In genomic region chr3L:6192822-6193555, dm6 we compare ENCODE assay signal across 1 fruit fly cellular context.
A peak's percentile ranks its signal among the peaks of the same experiment; 100 is the strongest.
TF ChIP-seq lines count a peak whose summit lies in the region.

Gene Sf3b6 (minus strand): TSS chr3L:6193179.
Gene Tnpo (plus strand): TSS chr3L:6193480.

TF ChIP-seq in whole organism, embryonic, 481 proteins besides CTCF, POLR2A, EP300 and RAD21 (continued from another document and continues in another):
- TF ChIP-seq nerfin-1 (tag; optimal IDR thresholded peaks at IDR 0.05; lab: Kevin White, UChicago) (peak; percentile 67), CG4820 (GFP tag; optimal IDR thresholded peaks at IDR 0.05; lab: Kevin White, UChicago) (peak; percentile 80), CG33557 (GFP tag; optimal IDR thresholded peaks at IDR 0.05; lab: Kevin White, UChicago) (peak; percentile 83), Lpt (GFP tag; optimal IDR thresholded peaks at IDR 0.05; lab: Kevin White, UChicago) (no peak), CG32772 (GFP tag; IDR thresholded peaks at IDR 0.05; lab: Robert Waterston, UW) (peak; percentile 86), inv (GFP tag; IDR thresholded peaks at IDR 0.05; lab: Robert Waterston, UW; ENCODE audit: partially characterized antibody) (peak; percentile 48; the same call in 1 of the 2 replicates), ash1 (GFP tag; optimal IDR thresholded peaks at IDR 0.05; lab: Kevin White, UChicago) (no peak), Xrp1 (GFP tag; IDR thresholded peaks at IDR 0.05; lab: Robert Waterston, UW) (peak; percentile 82), CG4404 (GFP tag; IDR thresholded peaks at IDR 0.05; lab: Robert Waterston, UW) (peak; percentile 87), crol (GFP tag; IDR thresholded peaks at IDR 0.05; lab: Robert Waterston, UW) (no peak), CG17612 (GFP tag; IDR thresholded peaks at IDR 0.05; lab: Robert Waterston, UW) (no peak), CG9215 (GFP tag; IDR thresholded peaks at IDR 0.05; lab: Robert Waterston, UW) (peak; percentile 88), Oaz (GFP tag; IDR thresholded peaks at IDR 0.05; lab: Robert Waterston, UW) (peak; percentile 63; the same call in 1 of the 2 replicates), CG4282 (GFP tag; optimal IDR thresholded peaks at IDR 0.05; lab: Kevin White, UChicago) (peak; percentile 34), ttk (GFP tag; IDR thresholded peaks at IDR 0.05; lab: Robert Waterston, UW) (peak; percentile 82), Six4 (GFP tag; optimal IDR thresholded peaks at IDR 0.05; lab: Kevin White, UChicago) (peak; percentile 71), CG10431 (GFP tag; optimal IDR thresholded peaks at IDR 0.05; lab: Kevin White, UChicago) (peak; percentile 58), cas (GFP tag; IDR thresholded peaks at IDR 0.05; lab: Robert Waterston, UW) (0 out of 2 replicates have a peak, but pooled peaks have one; percentile 44), CG8388 (GFP tag; optimal IDR thresholded peaks at IDR 0.05; lab: Kevin White, UChicago) (no peak), Drgx (GFP tag; IDR thresholded peaks at IDR 0.05; lab: Robert Waterston, UW) (peak; percentile 61), CG15479 (GFP tag; optimal IDR thresholded peaks at IDR 0.05; lab: Kevin White, UChicago) (peak; percentile 74), CG6683 (GFP tag; optimal IDR thresholded peaks at IDR 0.05; lab: Kevin White, UChicago) (peak; percentile 34), zfh2 (GFP tag; optimal IDR thresholded peaks at IDR 0.05; lab: Kevin White, UChicago) (peak; percentile 79), CG3726 (GFP tag; IDR thresholded peaks at IDR 0.05; lab: Robert Waterston, UW) (peak; percentile 57; the same call in 1 of the 3 replicates), CG8281 (tag; optimal IDR thresholded peaks at IDR 0.05; lab: Kevin White, UChicago) (no peak), fu2 (GFP tag; optimal IDR thresholded peaks at IDR 0.05; lab: Kevin White, UChicago) (peak; percentile 70), Bdp1 (GFP tag; optimal IDR thresholded peaks at IDR 0.05; lab: Kevin White, UChicago) (peak; percentile 63), CG10565 (GFP tag; optimal IDR thresholded peaks at IDR 0.05; lab: Kevin White, UChicago) (no peak), sima (GFP tag; optimal IDR thresholded peaks at IDR 0.05; lab: Kevin White, UChicago) (no peak), Nf-YB (GFP tag; optimal IDR thresholded peaks at IDR 0.05; lab: Kevin White, UChicago) (no peak), CG12155 (GFP tag; optimal IDR thresholded peaks at IDR 0.05; lab: Kevin White, UChicago) (peak; percentile 91), mam (GFP tag; optimal IDR thresholded peaks at IDR 0.05; lab: Kevin White, UChicago) (peak; percentile 89), NK7.1 (GFP tag; optimal IDR thresholded peaks at IDR 0.05; lab: Kevin White, UChicago) (peak; percentile 48), bbx (GFP tag; IDR thresholded peaks at IDR 0.05; lab: Robert Waterston, UW; ENCODE audit: partially characterized antibody) (0 out of 2 replicates have a peak, but pooled peaks have one; percentile 17), caup (GFP tag; optimal IDR thresholded peaks at IDR 0.05; lab: Kevin White, UChicago; ENCODE audit: severe bottlenecking) (peak; percentile 73), CG10209 (GFP tag; optimal IDR thresholded peaks at IDR 0.05; lab: Kevin White, UChicago) (peak; percentile 86), Max (GFP tag; optimal IDR thresholded peaks at IDR 0.05; lab: Kevin White, UChicago) (peak; percentile 82), nmo (GFP tag; optimal IDR thresholded peaks at IDR 0.05; lab: Kevin White, UChicago) (peak; percentile 93), CG6254 (GFP tag; optimal IDR thresholded peaks at IDR 0.05; lab: Kevin White, UChicago) (peak; percentile 48), Doc2 (GFP tag; IDR thresholded peaks at IDR 0.05; lab: Robert Waterston, UW) (peak; percentile 55; the same call in 1 of the 2 replicates), crp (GFP tag; optimal IDR thresholded peaks at IDR 0.05; lab: Kevin White, UChicago) (peak in 1 of 2 experiments; percentile 68), CG11560 (tag; IDR thresholded peaks at IDR 0.05; lab: Robert Waterston, UW) (peak; percentile 77), shn (GFP tag; optimal IDR thresholded peaks at IDR 0.05; lab: Kevin White, UChicago) (peak; percentile 62), CG6689 (GFP tag; IDR thresholded peaks at IDR 0.05; lab: Robert Waterston, UW) (peak; percentile 91), Nf-YA (GFP tag; IDR thresholded peaks at IDR 0.05; lab: Robert Waterston, UW) (peak; percentile 55; the same call in 1 of the 2 replicates), Opbp (GFP tag; IDR thresholded peaks at IDR 0.05; lab: Robert Waterston, UW; ENCODE audit: partially characterized antibody) (no peak), prd (optimal IDR thresholded peaks at IDR 0.05; lab: Kevin White, UChicago) (no peak), prd (GFP tag; IDR thresholded peaks at IDR 0.05; lab: Robert Waterston, UW) (peak; percentile 94), luna (GFP tag; optimal IDR thresholded peaks at IDR 0.05; lab: Kevin White, UChicago) (peak; percentile 9), Meics (GFP tag; optimal IDR thresholded peaks at IDR 0.05; lab: Kevin White, UChicago) (peak; percentile 85), CG11696 (GFP tag; IDR thresholded peaks at IDR 0.05; lab: Robert Waterston, UW) (peak; percentile 31; the same call in 1 of the 2 replicates), insv (GFP tag; optimal IDR thresholded peaks at IDR 0.05; lab: Kevin White, UChicago) (peak in 1 of 2 experiments; percentile 52), HLH54F (GFP tag; optimal IDR thresholded peaks at IDR 0.05; lab: Kevin White, UChicago) (peak; percentile 77), crc (GFP tag; optimal IDR thresholded peaks at IDR 0.05; lab: Kevin White, UChicago) (no peak), chinmo (GFP tag; IDR thresholded peaks at IDR 0.05; lab: Robert Waterston, UW; ENCODE audit: partially characterized antibody) (no peak), CG2875 (GFP tag; optimal IDR thresholded peaks at IDR 0.05; lab: Kevin White, UChicago) (no peak), tap (tag; optimal IDR thresholded peaks at IDR 0.05; lab: Kevin White, UChicago) (no peak), cg (GFP tag; optimal IDR thresholded peaks at IDR 0.05; lab: Kevin White, UChicago) (no peak), CG11093 (GFP tag; IDR thresholded peaks at IDR 0.05; lab: Robert Waterston, UW) (peak; percentile 59; the same call in 2 of the 3 replicates), pho (GFP tag; optimal IDR thresholded peaks at IDR 0.05; lab: Kevin White, UChicago) (peak; percentile 79), wek (GFP tag; optimal IDR thresholded peaks at IDR 0.05; lab: Kevin White, UChicago) (no peak), lbe (GFP tag; optimal IDR thresholded peaks at IDR 0.05; lab: Kevin White, UChicago) (peak; percentile 61), CG13296 (GFP tag; optimal IDR thresholded peaks at IDR 0.05; lab: Kevin White, UChicago) (peak; percentile 75), jing (GFP tag; optimal IDR thresholded peaks at IDR 0.05; lab: Kevin White, UChicago) (no peak), CG15601 (tag; optimal IDR thresholded peaks at IDR 0.05; lab: Kevin White, UChicago) (no peak), D19A (tag; optimal IDR thresholded peaks at IDR 0.05; lab: Kevin White, UChicago) (no peak), Poxn (GFP tag; IDR thresholded peaks at IDR 0.05; lab: Robert Waterston, UW) (peak; percentile 24; the same call in 1 of the 2 replicates), YL-1 (GFP tag; optimal IDR thresholded peaks at IDR 0.05; lab: Kevin White, UChicago) (peak; percentile 86), bcd (GFP tag; optimal IDR thresholded peaks at IDR 0.05; lab: Kevin White, UChicago) (peak; percentile 85), CG7745 (tag; optimal IDR thresholded peaks at IDR 0.05; lab: Kevin White, UChicago) (no peak), Antp (GFP tag; optimal IDR thresholded peaks at IDR 0.05; lab: Kevin White, UChicago) (peak; percentile 61), CG34422 (GFP tag; IDR thresholded peaks at IDR 0.05; lab: Robert Waterston, UW) (peak; percentile 85), Bgb (GFP tag; IDR thresholded peaks at IDR 0.05; lab: Robert Waterston, UW; ENCODE audit: partially characterized antibody) (peak; percentile 56; the same call in 1 of the 2 replicates), Spps (tag; optimal IDR thresholded peaks at IDR 0.05; lab: Kevin White, UChicago) (peak; percentile 48), CG13624 (GFP tag; optimal IDR thresholded peaks at IDR 0.05; lab: Kevin White, UChicago) (peak; percentile 51), sqz (GFP tag; optimal IDR thresholded peaks at IDR 0.05; lab: Kevin White, UChicago) (peak; percentile 74), CG10267 (tag; optimal IDR thresholded peaks at IDR 0.05; lab: Kevin White, UChicago) (peak; percentile 80), fd64A (GFP tag; optimal IDR thresholded peaks at IDR 0.05; lab: Kevin White, UChicago) (no peak), CG6854 (GFP tag; optimal IDR thresholded peaks at IDR 0.05; lab: Kevin White, UChicago) (no peak), sens (GFP tag; lab: Kevin White, UChicago) (no peak), NC2α (GFP tag; optimal IDR thresholded peaks at IDR 0.05; lab: Kevin White, UChicago) (peak; percentile 35), salm (tag; optimal IDR thresholded peaks at IDR 0.05; lab: Kevin White, UChicago) (no peak), MBD-R2 (GFP tag; IDR thresholded peaks at IDR 0.05; lab: Robert Waterston, UW) (peak; percentile 79), Trl (optimal IDR thresholded peaks at IDR 0.05; lab: Kevin White, UChicago) (peak in 1 of 2 experiments; percentile 28), Trl (GFP tag; optimal IDR thresholded peaks at IDR 0.05; lab: Kevin White, UChicago) (peak; percentile 61), Side (GFP tag; optimal IDR thresholded peaks at IDR 0.05; lab: Kevin White, UChicago) (no peak), onecut (GFP tag; IDR thresholded peaks at IDR 0.05; lab: Robert Waterston, UW) (no peak), Hmr (GFP tag; optimal IDR thresholded peaks at IDR 0.05; lab: Kevin White, UChicago) (no peak), CG9817 (tag; optimal IDR thresholded peaks at IDR 0.05; lab: Kevin White, UChicago) (peak; percentile 87), ro (GFP tag; IDR thresholded peaks at IDR 0.05; lab: Robert Waterston, UW) (peak; percentile 48; the same call in 1 of the 2 replicates), NfI (GFP tag; optimal IDR thresholded peaks at IDR 0.05; lab: Kevin White, UChicago) (peak; percentile 75), CG8765 (GFP tag; IDR thresholded peaks at IDR 0.05; lab: Robert Waterston, UW) (peak; percentile 76), vnd (GFP tag; IDR thresholded peaks at IDR 0.05; lab: Robert Waterston, UW; ENCODE audit: partially characterized antibody) (peak; percentile 55; the same call in 1 of the 3 replicates), lilli (GFP tag; optimal IDR thresholded peaks at IDR 0.05; lab: Kevin White, UChicago) (peak; percentile 87), CG18476 (GFP tag; optimal IDR thresholded peaks at IDR 0.05; lab: Kevin White, UChicago) (peak; percentile 67), Usf (GFP tag; optimal IDR thresholded peaks at IDR 0.05; lab: Kevin White, UChicago) (peak; percentile 79), CG18011 (GFP tag; optimal IDR thresholded peaks at IDR 0.05; lab: Kevin White, UChicago) (peak; percentile 68), sc (optimal IDR thresholded peaks at IDR 0.05; lab: Kevin White, UChicago) (no peak), sc (GFP tag; optimal IDR thresholded peaks at IDR 0.05; lab: Kevin White, UChicago) (no peak), CG2678 (tag; optimal IDR thresholded peaks at IDR 0.05; lab: Kevin White, UChicago) (no peak), CG11085 (GFP tag; IDR thresholded peaks at IDR 0.05; lab: Robert Waterston, UW) (peak; percentile 63), Vsx1 (GFP tag; optimal IDR thresholded peaks at IDR 0.05; lab: Kevin White, UChicago) (no peak), abd-A (tag; optimal IDR thresholded peaks at IDR 0.05; lab: Kevin White, UChicago) (no peak), odd (GFP tag; optimal IDR thresholded peaks at IDR 0.05; lab: Kevin White, UChicago) (no peak), B-H1 (GFP tag; IDR thresholded peaks at IDR 0.05; lab: Robert Waterston, UW) (peak; percentile 63; the same call in 2 of the 3 replicates), unpg (GFP tag; optimal IDR thresholded peaks at IDR 0.05; lab: Kevin White, UChicago) (no peak), maf-S (GFP tag; optimal IDR thresholded peaks at IDR 0.05; lab: Kevin White, UChicago) (peak; percentile 46), wor (GFP tag; IDR thresholded peaks at IDR 0.05; lab: Robert Waterston, UW) (peak; percentile 79), dm (GFP tag; optimal IDR thresholded peaks at IDR 0.05; lab: Kevin White, UChicago) (peak; percentile 60), CG3281 (GFP tag; optimal IDR thresholded peaks at IDR 0.05; lab: Kevin White, UChicago) (no peak), CG4730 (GFP tag; IDR thresholded peaks at IDR 0.05; lab: Robert Waterston, UW) (peak; percentile 69), row (GFP tag; IDR thresholded peaks at IDR 0.05; lab: Robert Waterston, UW) (peak; percentile 96), CG2120 (GFP tag; optimal IDR thresholded peaks at IDR 0.05; lab: Kevin White, UChicago) (peak; percentile 91), rib (GFP tag; IDR thresholded peaks at IDR 0.05; lab: Robert Waterston, UW) (no peak), seq (GFP tag; IDR thresholded peaks at IDR 0.05; lab: Robert Waterston, UW) (peak; percentile 77), CG4360 (GFP tag; IDR thresholded peaks at IDR 0.05; lab: Robert Waterston, UW) (no peak), CG31224 (GFP tag; IDR thresholded peaks at IDR 0.05; lab: Robert Waterston, UW) (peak; percentile 81), CG12769 (tag; optimal IDR thresholded peaks at IDR 0.05; lab: Kevin White, UChicago) (no peak), mld (GFP tag; IDR thresholded peaks at IDR 0.05; lab: Robert Waterston, UW; ENCODE audit: partially characterized antibody) (0 out of 3 replicates have a peak, but pooled peaks have one; percentile 12), knrl (GFP tag; IDR thresholded peaks at IDR 0.05; lab: Robert Waterston, UW; ENCODE audit: partially characterized antibody) (peak; percentile 76), cato (GFP tag; optimal IDR thresholded peaks at IDR 0.05; lab: Kevin White, UChicago; ENCODE audit: borderline replicate concordance) (peak; percentile 65), CG1602 (GFP tag; optimal IDR thresholded peaks at IDR 0.05; lab: Kevin White, UChicago) (peak; percentile 88), CG7963 (GFP tag; IDR thresholded peaks at IDR 0.05; lab: Robert Waterston, UW; ENCODE audit: partially characterized antibody) (no peak), CG1024 (GFP tag; IDR thresholded peaks at IDR 0.05; lab: Robert Waterston, UW) (peak; percentile 41; the same call in 1 of the 2 replicates), CG4854 (GFP tag; optimal IDR thresholded peaks at IDR 0.05; lab: Kevin White, UChicago) (peak; percentile 56), Dp (GFP tag; optimal IDR thresholded peaks at IDR 0.05; lab: Kevin White, UChicago) (peak; percentile 21), B-H2 (GFP tag; optimal IDR thresholded peaks at IDR 0.05; lab: Kevin White, UChicago) (peak; percentile 63), gcm (GFP tag; optimal IDR thresholded peaks at IDR 0.05; lab: Kevin White, UChicago) (no peak), dmrt11E (tag; optimal IDR thresholded peaks at IDR 0.05; lab: Kevin White, UChicago) (peak; percentile 86)
